Worm (Caenorhabditis elegans): ENCODE data around the gene Y66A7A.4.

ce11 chrIII:11632376-11632775, 20.0 kb downstream of the Y66A7A.4 start:
- no peak for TF ChIP-seq pqm-1 (tag; optimal IDR thresholded peaks at IDR 0.05)
- no peak for TF ChIP-seq nfya-1 (tag; optimal IDR thresholded peaks at IDR 0.05)
- no peak for TF ChIP-seq unc-86 (tag; optimal IDR thresholded peaks at IDR 0.05)
- no peak for TF ChIP-seq ceh-34 (tag; optimal IDR thresholded peaks at IDR 0.05)

Measured in whole organism, late embryonic.